Worm (Caenorhabditis elegans) whole organism, L3 larva: ENCODE measurements around the gene srm-3.

Source experiments
- R02D3.7 ChIP-seq: fragments of 150-350 bp; optimal IDR thresholded peaks from 2 replicates; lab custom pipeline; 2014; ENCODE audit warnings: missing biosample characterization, missing genetic modification characterization
- ZK546.5 ChIP-seq: sonication (generic microtip); optimal IDR thresholded peaks from 2 replicates; lab custom pipeline; 2017; ENCODE audit warnings: missing biosample characterization, missing genetic modification characterization
- aly-2 ChIP-seq: fragments of 150-350 bp; optimal IDR thresholded peaks from 2 replicates; lab custom pipeline; 2014; ENCODE audit warnings: missing biosample characterization, missing genetic modification characterization
- ceh-28 ChIP-seq: fragments of 150-350 bp; optimal IDR thresholded peaks from 2 replicates; lab custom pipeline; 2014; ENCODE audit warnings: missing biosample characterization, missing genetic modification reagents, missing genetic modification characterization
- ceh-82 ChIP-seq: fragments of 150-350 bp; optimal IDR thresholded peaks from 2 replicates; lab custom pipeline; 2014; ENCODE audit warnings: missing biosample characterization, missing genetic modification characterization
- ceh-9 ChIP-seq: sonication (generic microtip); optimal IDR thresholded peaks from 2 replicates; lab custom pipeline; 2018; ENCODE audit warnings: missing biosample characterization, missing genetic modification characterization
- egl-27 ChIP-seq: sonication (generic microtip); optimal IDR thresholded peaks from 4 replicates; lab custom pipeline; 2017; ENCODE audit warnings: missing biosample characterization, missing genetic modification reagents, missing genetic modification characterization
- egl-5 ChIP-seq: fragments of 150-350 bp; optimal IDR thresholded peaks from 2 replicates; lab custom pipeline; 2017; ENCODE audit warnings: missing biosample characterization, missing genetic modification reagents, missing genetic modification characterization, inconsistent platforms
- elt-1 ChIP-seq: fragments of 150-350 bp; optimal IDR thresholded peaks from 2 replicates; lab custom pipeline; 2014; ENCODE audit warnings: missing biosample characterization, missing genetic modification characterization
- elt-2 ChIP-seq: sonication (generic microtip); optimal IDR thresholded peaks from 2 replicates; lab custom pipeline; 2016; ENCODE audit warnings: missing genetic modification reagents, mild to moderate bottlenecking, missing genetic modification characterization, missing compliant biosample characterization
- elt-3 ChIP-seq, 3 experiments: fragments of 150-350 bp in 1 of 3; sonication (generic microtip) in 2 of 3; optimal IDR thresholded peaks; 2 replicates in 2 of 3; 4 replicates in 1 of 3; lab custom pipeline; 2014 to 2017; ENCODE audit warnings: missing biosample characterization in 3 of 3, missing genetic modification characterization in 3 of 3
- eor-1 ChIP-seq, 2 experiments: fragments of 150-350 bp; optimal IDR thresholded peaks; 2 replicates each; lab custom pipeline; 2014 to 2018; ENCODE audit warnings: missing biosample characterization in 2 of 2, missing genetic modification characterization in 2 of 2
- fkh-2 ChIP-seq: fragments of 150-350 bp; optimal IDR thresholded peaks from 2 replicates; lab custom pipeline; 2014; ENCODE audit warnings: missing biosample characterization, missing genetic modification reagents, missing genetic modification characterization
- fos-1 ChIP-seq: fragments of 150-350 bp; optimal IDR thresholded peaks from 2 replicates; lab custom pipeline; 2014; ENCODE audit warnings: missing biosample characterization, missing genetic modification characterization
- hmg-11 ChIP-seq: sonication (generic microtip); optimal IDR thresholded peaks from 2 replicates; lab custom pipeline; 2016; ENCODE audit warnings: missing genetic modification characterization, missing compliant biosample characterization
- jun-1 ChIP-seq: fragments of 150-350 bp; optimal IDR thresholded peaks from 2 replicates; lab custom pipeline; 2014; ENCODE audit warnings: missing biosample characterization, missing genetic modification reagents, missing genetic modification characterization
- lin-15B ChIP-seq: fragments of 150-350 bp; optimal IDR thresholded peaks from 2 replicates; lab custom pipeline; 2014; ENCODE audit warnings: missing biosample characterization, missing genetic modification characterization
- mdl-1 ChIP-seq: fragments of 150-350 bp; optimal IDR thresholded peaks from 2 replicates; lab custom pipeline; 2014; ENCODE audit warnings: missing biosample characterization, missing genetic modification characterization
- mml-1 ChIP-seq: fragments of 150-350 bp; sonication (generic microtip); optimal IDR thresholded peaks from 3 replicates; lab custom pipeline; 2014; ENCODE audit warnings: missing biosample characterization, missing genetic modification characterization
- nfya-1 ChIP-seq: sonication (generic microtip); optimal IDR thresholded peaks from 2 replicates; lab custom pipeline; 2017; ENCODE audit warnings: missing genetic modification characterization, mild to moderate bottlenecking, missing compliant biosample characterization, antibody characterized with exemption, moderate library complexity; ENCODE audit not compliant: insufficient read depth
- nhr-11 ChIP-seq: fragments of 150-350 bp; optimal IDR thresholded peaks from 2 replicates; lab custom pipeline; 2014; ENCODE audit warnings: missing biosample characterization, missing genetic modification characterization
- nhr-12 ChIP-seq: fragments of 150-350 bp; optimal IDR thresholded peaks from 2 replicates; lab custom pipeline; 2014; ENCODE audit warnings: missing biosample characterization, missing genetic modification characterization
- nhr-23 ChIP-seq: fragments of 150-350 bp; optimal IDR thresholded peaks from 2 replicates; lab custom pipeline; 2014; ENCODE audit warnings: missing biosample characterization, missing genetic modification reagents, missing genetic modification characterization
- nhr-237 ChIP-seq: fragments of 150-350 bp; optimal IDR thresholded peaks from 2 replicates; lab custom pipeline; 2014; ENCODE audit warnings: missing biosample characterization, missing genetic modification characterization
- nhr-43 ChIP-seq: sonication (generic microtip); optimal IDR thresholded peaks from 2 replicates; lab custom pipeline; 2016; ENCODE audit warnings: mild to moderate bottlenecking, missing genetic modification characterization, missing compliant biosample characterization; ENCODE audit not compliant: poor library complexity, severe bottlenecking
- nhr-67 ChIP-seq: fragments of 150-350 bp; optimal IDR thresholded peaks from 2 replicates; lab custom pipeline; 2014; ENCODE audit warnings: missing biosample characterization, missing genetic modification characterization
- nhr-76 ChIP-seq: fragments of 150-350 bp; sonication (generic microtip); optimal IDR thresholded peaks from 5 replicates; lab custom pipeline; 2014; ENCODE audit warnings: missing biosample characterization, missing genetic modification characterization
- nhr-77 ChIP-seq: fragments of 150-350 bp; optimal IDR thresholded peaks from 2 replicates; lab custom pipeline; 2014; ENCODE audit warnings: missing biosample characterization, missing genetic modification characterization
- pha-4 ChIP-seq: fragments of 150-350 bp; optimal IDR thresholded peaks from 2 replicates; lab custom pipeline; 2014; ENCODE audit warnings: missing biosample characterization, missing genetic modification reagents, missing genetic modification characterization
- pqm-1 ChIP-seq: fragments of 150-350 bp; optimal IDR thresholded peaks from 2 replicates; lab custom pipeline; 2017; ENCODE audit warnings: missing biosample characterization, missing genetic modification characterization, inconsistent platforms
- snpc-4 ChIP-seq: fragments of 150-350 bp; optimal IDR thresholded peaks from 2 replicates; lab custom pipeline; 2014; ENCODE audit warnings: missing biosample characterization, missing genetic modification characterization
- tbx-2 ChIP-seq: sonication (generic microtip); optimal IDR thresholded peaks from 2 replicates; lab custom pipeline; 2016; ENCODE audit warnings: mild to moderate bottlenecking, missing genetic modification characterization, missing compliant biosample characterization
- unc-39 ChIP-seq: sonication (generic microtip); optimal IDR thresholded peaks from 4 replicates; lab custom pipeline; 2017; ENCODE audit warnings: missing biosample characterization, missing genetic modification characterization
- unc-62 ChIP-seq: fragments of 150-350 bp; sonication (generic microtip); optimal IDR thresholded peaks from 4 replicates; lab custom pipeline; 2014; ENCODE audit warnings: missing biosample characterization, missing genetic modification reagents, missing genetic modification characterization
- ztf-4 ChIP-seq: fragments of 150-350 bp; optimal IDR thresholded peaks from 2 replicates; lab custom pipeline; 2014; ENCODE audit warnings: missing biosample characterization, missing genetic modification characterization

srm-3 gene

ce11 chrIV:9653184-9653583 lies 4.4 kb downstream of the srm-3 start, which contains the start of gene F58G6.3:
F58G6.3 (plus strand) TSS chrIV:9653535.
- no peak for TF ChIP-seq ceh-82 (tag; lab: Kevin White, UChicago)
- TF ChIP-seq ztf-4: no peak
- TF ChIP-seq nhr-237 (tag; lab: Kevin White, UChicago): no peak
- TF ChIP-seq nhr-12 (tag; lab: Kevin White, UChicago): no peak
- TF ChIP-seq eor-1 (tag; optimal IDR thresholded peaks at IDR 0.05; lab: Kevin White, UChicago): no peak
- TF ChIP-seq nhr-76 (tag; lab: Kevin White, UChicago): no peak
- no peak for TF ChIP-seq mdl-1 (tag; lab: Kevin White, UChicago)
- peak; percentile 7 for TF ChIP-seq nfya-1 (tag; lab: Kevin White, UChicago)
- no peak for TF ChIP-seq snpc-4 (tag; lab: Kevin White, UChicago)
- TF ChIP-seq hmg-11: no peak
- no peak for TF ChIP-seq elt-3 (tag; optimal IDR thresholded peaks at IDR 0.05; lab: Kevin White, UChicago)
- TF ChIP-seq ceh-28: no peak
- no peak for TF ChIP-seq mml-1 (tag; lab: Kevin White, UChicago)
- no peak for TF ChIP-seq nhr-23 (tag; lab: Kevin White, UChicago)
- TF ChIP-seq nhr-43: no peak
- TF ChIP-seq egl-5: no peak
- TF ChIP-seq jun-1 (tag; lab: Kevin White, UChicago): no peak
- TF ChIP-seq unc-62 (GFP tag; lab: Kevin White, UChicago): no peak
- no peak for TF ChIP-seq unc-39 (tag; lab: Kevin White, UChicago)
- TF ChIP-seq pqm-1 (tag; lab: Kevin White, UChicago): peak; percentile 35
- TF ChIP-seq ZK546.5: no peak
- TF ChIP-seq tbx-2 (tag; lab: Kevin White, UChicago): no peak
- peak; percentile 62 for TF ChIP-seq elt-2 (tag; lab: Kevin White, UChicago)
- no peak for TF ChIP-seq nhr-67 (tag; lab: Kevin White, UChicago)
- TF ChIP-seq elt-1: no peak
- TF ChIP-seq nhr-77 (tag; lab: Kevin White, UChicago): no peak
- TF ChIP-seq R02D3.7 (tag; lab: Kevin White, UChicago): no peak
- TF ChIP-seq, all 47 proteins: peak for 3

DNA sequence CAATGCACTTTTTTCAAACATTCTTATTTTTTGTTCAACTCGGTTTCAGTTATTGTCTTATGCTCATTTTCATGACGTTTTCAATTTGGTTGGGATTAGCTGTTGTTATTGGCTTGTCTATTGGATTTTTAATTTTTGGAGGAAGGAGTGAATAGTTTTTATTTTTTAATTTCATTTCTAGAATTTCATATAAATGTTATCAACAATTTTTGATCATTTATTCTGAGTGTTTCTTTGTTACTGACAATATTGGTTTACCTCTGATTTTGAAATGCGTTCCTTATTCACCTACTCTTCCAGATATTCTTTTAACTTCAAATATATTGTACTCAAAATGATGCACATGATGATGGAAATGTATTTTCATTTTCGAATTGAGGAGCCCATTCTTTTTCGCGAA lies 5.2 kb downstream of the srm-3 start, which contains the start of gene F58G6.7:
TSS of gene F58G6.7 (plus strand) at position 301 of the 400 bp plus-strand sequence.
- no peak for TF ChIP-seq hmg-11
- TF ChIP-seq egl-27 (tag; lab: Kevin White, UChicago): no peak
- no peak for TF ChIP-seq egl-5
- no peak for TF ChIP-seq elt-2 (tag; lab: Kevin White, UChicago)
- no peak for TF ChIP-seq nhr-11 (tag; lab: Kevin White, UChicago)
- no peak for TF ChIP-seq elt-1
- no peak for TF ChIP-seq nhr-77 (tag; lab: Kevin White, UChicago)
- no peak for TF ChIP-seq ZK546.5
- TF ChIP-seq mdl-1 (tag; lab: Kevin White, UChicago): no peak
- no peak for TF ChIP-seq ztf-4
- no peak for TF ChIP-seq pqm-1 (tag; lab: Kevin White, UChicago)
- no peak for TF ChIP-seq mml-1 (tag; lab: Kevin White, UChicago)
- TF ChIP-seq nhr-12 (tag; lab: Kevin White, UChicago): no peak

ce11 chrIV:9655556-9655955 lies 6.8 kb downstream of the srm-3 start:
- TF ChIP-seq ceh-9: no peak
- TF ChIP-seq fkh-2 (tag; lab: Kevin White, UChicago): no peak
- no peak for TF ChIP-seq pha-4 (tag; lab: Kevin White, UChicago)
- no peak for TF ChIP-seq elt-1
- no peak for TF ChIP-seq egl-5
- TF ChIP-seq snpc-4 (tag; lab: Kevin White, UChicago): no peak

DNA sequence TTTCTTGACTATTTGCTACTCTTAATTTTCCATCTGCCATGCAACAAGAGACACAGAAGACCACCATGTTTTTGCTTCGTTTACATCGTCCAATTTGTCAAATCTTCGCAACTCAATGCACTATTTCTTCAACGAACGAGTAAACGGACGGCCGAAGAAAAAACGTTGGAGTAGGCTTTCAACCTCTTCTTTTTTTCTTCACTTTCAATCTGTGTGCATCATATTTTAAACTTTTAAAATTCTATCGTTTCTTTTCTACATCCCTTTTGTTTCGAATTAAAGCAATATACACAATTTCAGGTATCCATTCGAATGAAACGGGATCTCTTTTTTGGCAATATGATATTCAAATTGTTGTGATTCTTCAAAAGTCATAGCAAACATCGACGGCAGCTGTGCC lies 9.0 kb downstream of the srm-3 start, which contains the start of gene acc-1:
TSS of gene acc-1 (plus strand) at position 301 of the 400 bp plus-strand sequence.
- TF ChIP-seq lin-15B: no peak
- no peak for TF ChIP-seq ceh-28
- no peak for TF ChIP-seq mml-1 (tag; lab: Kevin White, UChicago)
- no peak for TF ChIP-seq mdl-1 (tag; lab: Kevin White, UChicago)
- no peak for TF ChIP-seq nhr-43
- TF ChIP-seq unc-39 (tag; lab: Kevin White, UChicago): no peak
- no peak for TF ChIP-seq jun-1 (tag; lab: Kevin White, UChicago)
- no peak for TF ChIP-seq aly-2 (tag; lab: Kevin White, UChicago)
- no peak for TF ChIP-seq ceh-82 (tag; lab: Kevin White, UChicago)
- no peak for TF ChIP-seq nfya-1 (tag; lab: Kevin White, UChicago)
- no peak for TF ChIP-seq fos-1 (tag; lab: Kevin White, UChicago)
- TF ChIP-seq unc-62 (GFP tag; lab: Kevin White, UChicago): no peak
- TF ChIP-seq eor-1 (tag; optimal IDR thresholded peaks at IDR 0.05; lab: Kevin White, UChicago): no peak
- TF ChIP-seq elt-1: no peak
